Fruit fly (Drosophila melanogaster) whole organism, embryonic: Measurements from ENCODE around the gene SNRPG.

Source experiments
- Bgb ChIP-seq: fragments of 200-800 bp; sonication (Bioruptor generic); IDR thresholded peaks from 2 replicates; pipeline ENCODE4 v1.3.6; 2022; ENCODE audit warnings: missing biosample characterization, missing genetic modification characterization; ENCODE audit not compliant: partially characterized antibody
- BtbVII ChIP-seq: fragments of 200-800 bp; sonication (Bioruptor generic); optimal IDR thresholded peaks from 3 replicates; lab custom pipeline; 2017; ENCODE audit warnings: missing biosample characterization, mild to moderate bottlenecking, missing genetic modification characterization
- C15 ChIP-seq: fragments of 200-800 bp; sonication (Bioruptor generic); IDR thresholded peaks from 3 replicates; pipeline ENCODE4 v1.3.6; 2022; ENCODE audit warnings: missing biosample characterization, missing genetic modification characterization
- CG14710 ChIP-seq: fragments of 200-800 bp; sonication (Bioruptor generic); optimal IDR thresholded peaks from 3 replicates; lab custom pipeline; 2019; ENCODE audit warnings: missing biosample characterization, mild to moderate bottlenecking, missing genetic modification characterization, moderate library complexity
- CG17361 ChIP-seq: fragments of 200-800 bp; sonication (Bioruptor generic); IDR thresholded peaks from 3 replicates; pipeline ENCODE4 v1.3.6; 2022; ENCODE audit warnings: missing biosample characterization, missing genetic modification characterization
- CG18011 ChIP-seq: fragments of 200-800 bp; sonication (Bioruptor generic); optimal IDR thresholded peaks from 2 replicates; lab custom pipeline; 2017; ENCODE audit warnings: missing biosample characterization, missing genetic modification characterization, mild to moderate bottlenecking, moderate library complexity, missing genotype
- CG2116 ChIP-seq: fragments of 200-800 bp; sonication (Bioruptor generic); optimal IDR thresholded peaks from 3 replicates; lab custom pipeline; 2018; ENCODE audit warnings: missing biosample characterization, mild to moderate bottlenecking, missing genetic modification characterization
- CG2889 ChIP-seq: fragments of 200-800 bp; sonication (Bioruptor generic); IDR thresholded peaks from 3 replicates; pipeline ENCODE4 v1.3.6; 2022; ENCODE audit warnings: missing biosample characterization, missing genetic modification characterization
- CG30020 ChIP-seq: fragments of 200-800 bp; optimal IDR thresholded peaks from 2 replicates; lab custom pipeline; 2019; ENCODE audit warnings: missing biosample characterization, mild to moderate bottlenecking, missing genetic modification characterization, moderate library complexity
- CG31224 ChIP-seq: fragments of 200-800 bp; sonication (Bioruptor generic); IDR thresholded peaks from 2 replicates; pipeline ENCODE4 v1.3.6; 2022; ENCODE audit warnings: missing biosample characterization, missing genetic modification characterization
- CG3407 ChIP-seq: fragments of 200-800 bp; sonication (Bioruptor generic); optimal IDR thresholded peaks from 2 replicates; lab custom pipeline; 2018; ENCODE audit warnings: missing biosample characterization, mild to moderate bottlenecking, missing genetic modification characterization
- CG42726 ChIP-seq: fragments of 200-800 bp; sonication (Bioruptor generic); IDR thresholded peaks from 2 replicates; pipeline ENCODE4 v1.3.6; 2022; ENCODE audit warnings: missing biosample characterization, missing genetic modification characterization; ENCODE audit not compliant: partially characterized antibody
- CG6654 ChIP-seq: fragments of 200-800 bp; sonication (Bioruptor generic); optimal IDR thresholded peaks from 2 replicates; lab custom pipeline; 2017; ENCODE audit warnings: missing biosample characterization, mild to moderate bottlenecking, missing genetic modification characterization
- CG7987 ChIP-seq: fragments of 200-800 bp; sonication (Bioruptor generic); optimal IDR thresholded peaks from 2 replicates; lab custom pipeline; 2018; ENCODE audit warnings: missing biosample characterization, mild to moderate bottlenecking, missing genetic modification characterization, moderate library complexity
- CG8944 ChIP-seq: fragments of 200-800 bp; sonication (Bioruptor generic); optimal IDR thresholded peaks from 3 replicates; lab custom pipeline; 2016; ENCODE audit warnings: missing biosample characterization, missing genetic modification characterization
- CG9797 ChIP-seq: fragments of 200-800 bp; sonication (Bioruptor generic); optimal IDR thresholded peaks from 3 replicates; lab custom pipeline; 2018; ENCODE audit warnings: missing biosample characterization, mild to moderate bottlenecking, missing genetic modification characterization
- CG9932 ChIP-seq: fragments of 200-800 bp; sonication (Bioruptor generic); IDR thresholded peaks from 2 replicates; pipeline ENCODE4 v1.3.6; 2022; ENCODE audit warnings: missing biosample characterization, missing genetic modification characterization
- Dad ChIP-seq: fragments of 200-800 bp; sonication (Bioruptor generic); optimal IDR thresholded peaks from 3 replicates; lab custom pipeline; 2016; ENCODE audit warnings: missing biosample characterization, missing genetic modification characterization
- Dbx ChIP-seq: fragments of 200-800 bp; sonication (Bioruptor generic); IDR thresholded peaks from 3 replicates; pipeline ENCODE4 v1.3.6; 2022; ENCODE audit warnings: missing biosample characterization, missing genetic modification characterization
- Dll ChIP-seq: fragments of 200-800 bp; sonication (Bioruptor generic); IDR thresholded peaks from 4 replicates; pipeline ENCODE4 v1.3.6; 2022; ENCODE audit warnings: missing biosample characterization, missing genetic modification characterization; ENCODE audit not compliant: partially characterized antibody
- Doc3 ChIP-seq: fragments of 200-800 bp; sonication (Bioruptor generic); IDR thresholded peaks from 3 replicates; pipeline ENCODE4 v1.3.6; 2022; ENCODE audit warnings: missing biosample characterization, missing genetic modification characterization; ENCODE audit not compliant: partially characterized antibody
- Dp ChIP-seq: fragments of 200-800 bp; sonication (Bioruptor generic); optimal IDR thresholded peaks from 2 replicates; lab custom pipeline; 2018; ENCODE audit warnings: missing biosample characterization, mild to moderate bottlenecking, missing genetic modification characterization, moderate library complexity
- Ets65A ChIP-seq: fragments of 200-800 bp; sonication (Bioruptor generic); peaks from one replicate; lab custom pipeline; 2016; ENCODE audit warnings: missing biosample characterization, missing genetic modification characterization
- Ets97D ChIP-seq: fragments of 200-800 bp; sonication (Bioruptor generic); optimal IDR thresholded peaks from 3 replicates; lab custom pipeline; 2016; ENCODE audit warnings: missing biosample characterization, missing genetic modification characterization
- Fer2 ChIP-seq: fragments of 200-800 bp; sonication (Bioruptor generic); optimal IDR thresholded peaks from 2 replicates; lab custom pipeline; 2018; ENCODE audit warnings: missing biosample characterization, mild to moderate bottlenecking, missing genetic modification characterization, moderate library complexity
- Fer3 ChIP-seq: fragments of 200-800 bp; sonication (Bioruptor generic); optimal IDR thresholded peaks from 2 replicates; lab custom pipeline; 2018; ENCODE audit warnings: missing biosample characterization, mild to moderate bottlenecking, missing genetic modification characterization, moderate library complexity
- Gug ChIP-seq: fragments of 200-800 bp; sonication (Bioruptor generic); IDR thresholded peaks from 4 replicates; pipeline ENCODE4 v1.3.6; 2022; ENCODE audit warnings: missing biosample characterization, missing genetic modification characterization
- Lhr ChIP-seq: fragments of 200-800 bp; sonication (Bioruptor generic); optimal IDR thresholded peaks from 3 replicates; lab custom pipeline; 2017; ENCODE audit warnings: mild to moderate bottlenecking, missing biosample characterization, missing genetic modification reagents, missing genetic modification characterization
- Med ChIP-seq: fragments of 200-800 bp; sonication (Bioruptor generic); peaks from one replicate; lab custom pipeline; 2016; ENCODE audit warnings: missing biosample characterization, missing genetic modification characterization, mild to moderate bottlenecking, inconsistent platforms, moderate library complexity
- Mes4 ChIP-seq: fragments of 200-800 bp; sonication (Bioruptor generic); optimal IDR thresholded peaks from 2 replicates; lab custom pipeline; 2016; ENCODE audit warnings: missing biosample characterization, missing genetic modification characterization
- Sin3A ChIP-seq: fragments of >200 bp; optimal IDR thresholded peaks from 2 replicates; lab custom pipeline; 2018
- cg ChIP-seq: fragments of 200-800 bp; sonication (Bioruptor generic); optimal IDR thresholded peaks from 3 replicates; lab custom pipeline; 2019; ENCODE audit warnings: missing biosample characterization, mild to moderate bottlenecking, missing genetic modification characterization, moderate library complexity
- chinmo ChIP-seq: fragments of 200-800 bp; sonication (Bioruptor generic); IDR thresholded peaks from 4 replicates; pipeline ENCODE4 v1.3.6; 2022; ENCODE audit warnings: missing biosample characterization, missing genetic modification characterization; ENCODE audit not compliant: partially characterized antibody
- dysf ChIP-seq: fragments of 200-800 bp; sonication (Bioruptor generic); IDR thresholded peaks from 3 replicates; pipeline ENCODE4 v1.3.6; 2022; ENCODE audit warnings: missing biosample characterization, missing genetic modification characterization
- fd96Cb ChIP-seq: fragments of 200-800 bp; sonication (Bioruptor generic); optimal IDR thresholded peaks from 2 replicates; lab custom pipeline; 2018; ENCODE audit warnings: missing biosample characterization, mild to moderate bottlenecking, missing genetic modification characterization, moderate library complexity
- gcm ChIP-seq: fragments of 200-800 bp; sonication (Bioruptor generic); optimal IDR thresholded peaks from 2 replicates; lab custom pipeline; 2019; ENCODE audit warnings: missing biosample characterization, mild to moderate bottlenecking, missing genetic modification characterization, moderate library complexity
- gfzf ChIP-seq: fragments of 200-800 bp; sonication (Bioruptor generic); optimal IDR thresholded peaks from 2 replicates; lab custom pipeline; 2016; ENCODE audit warnings: missing biosample characterization, mild to moderate bottlenecking, missing genetic modification characterization, moderate library complexity
- h ChIP-seq: fragments of >200 bp; optimal IDR thresholded peaks from 2 replicates; lab custom pipeline; 2017
- hbn ChIP-seq: fragments of 200-800 bp; sonication (Bioruptor generic); IDR thresholded peaks from 2 replicates; pipeline ENCODE4 v1.3.6; 2022; ENCODE audit warnings: missing biosample characterization, missing genetic modification characterization; ENCODE audit not compliant: partially characterized antibody
- kah ChIP-seq: fragments of 200-800 bp; sonication (Bioruptor generic); optimal IDR thresholded peaks from 2 replicates; lab custom pipeline; 2018; ENCODE audit warnings: missing biosample characterization, mild to moderate bottlenecking, missing genetic modification characterization
- lab ChIP-seq: fragments of 200-800 bp; sonication (Bioruptor generic); optimal IDR thresholded peaks from 3 replicates; lab custom pipeline; 2017; ENCODE audit warnings: missing biosample characterization, missing genetic modification characterization, mild to moderate bottlenecking, moderate library complexity, missing genetic modification reagents
- mld ChIP-seq: fragments of 200-800 bp; sonication (Bioruptor generic); IDR thresholded peaks from 3 replicates; pipeline ENCODE4 v1.3.6; 2022; ENCODE audit warnings: missing biosample characterization, missing genetic modification characterization; ENCODE audit not compliant: partially characterized antibody
- nau ChIP-seq: fragments of 200-800 bp; sonication (Bioruptor generic); optimal IDR thresholded peaks from 3 replicates; lab custom pipeline; 2017; ENCODE audit warnings: missing biosample characterization, mild to moderate bottlenecking, missing genetic modification characterization, missing genetic modification reagents
- pzg ChIP-seq: fragments of 200-800 bp; sonication (Bioruptor generic); optimal IDR thresholded peaks from 3 replicates; lab custom pipeline; 2018; ENCODE audit warnings: missing biosample characterization, mild to moderate bottlenecking, missing genetic modification characterization, moderate library complexity
- slbo ChIP-seq: fragments of 200-800 bp; sonication (Bioruptor generic); IDR thresholded peaks from 2 replicates; pipeline ENCODE4 v1.3.6; 2022; ENCODE audit warnings: missing biosample characterization, missing genetic modification characterization
- sna ChIP-seq: fragments of 200-800 bp; sonication (Bioruptor generic); IDR thresholded peaks from 2 replicates; pipeline ENCODE4 v1.3.6; 2022; ENCODE audit warnings: missing biosample characterization, missing genetic modification characterization; ENCODE audit not compliant: partially characterized antibody
- sr ChIP-seq: fragments of 200-800 bp; sonication (Bioruptor generic); IDR thresholded peaks from 3 replicates; pipeline ENCODE4 v1.3.6; 2022; ENCODE audit warnings: missing biosample characterization, missing genetic modification characterization
- tll ChIP-seq, 2 experiments: fragments of 200-800 bp in 1 of 2; fragments of >200 bp in 1 of 2; sonication (Bioruptor generic) in 1 of 2; optimal IDR thresholded peaks; 2 replicates each; lab custom pipeline; 2017 to 2019; ENCODE audit warnings: missing biosample characterization in 2 of 2, missing genetic modification characterization in 2 of 2, mild to moderate bottlenecking in 1 of 2, moderate library complexity in 1 of 2
- tna ChIP-seq: fragments of 200-800 bp; sonication (Bioruptor generic); IDR thresholded peaks from 2 replicates; pipeline ENCODE4 v1.3.6; 2022; ENCODE audit warnings: missing biosample characterization, missing genetic modification characterization; ENCODE audit not compliant: partially characterized antibody

The SNRPG gene

DNA sequence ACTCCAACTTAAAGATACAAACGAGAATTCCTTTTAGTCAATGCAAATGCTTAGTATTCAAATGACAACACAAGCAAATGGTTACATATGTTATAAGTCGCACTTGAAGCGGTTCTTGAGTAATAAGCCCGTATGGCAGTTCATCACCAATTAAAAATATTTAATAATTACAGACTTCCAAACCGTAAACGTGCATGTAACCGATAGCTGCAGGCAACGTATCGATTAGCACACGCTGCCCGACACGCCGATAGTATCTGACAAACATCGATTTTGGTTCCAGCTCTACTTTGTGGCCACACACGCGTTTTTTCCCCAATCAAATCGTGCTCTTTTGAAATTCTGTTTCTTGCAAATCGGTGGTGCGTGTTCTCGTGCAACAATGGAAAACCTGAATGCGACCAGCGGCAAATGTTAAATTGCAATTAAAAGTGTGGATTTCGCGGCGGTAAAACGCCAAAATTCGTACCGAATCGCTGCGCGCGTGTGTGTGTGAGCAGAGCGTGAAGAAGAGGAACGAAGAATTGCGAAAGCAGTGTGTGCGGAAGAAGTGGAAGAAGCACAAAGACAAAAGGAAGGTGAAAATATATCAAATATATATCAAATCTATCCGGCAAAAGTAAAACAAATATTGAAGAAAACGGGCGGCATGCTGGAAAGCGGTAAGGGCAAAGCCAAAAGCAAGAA, 41.1 kb downstream of the SNRPG start, which contains the start of the genes CG9784 and Nup153:
Gene CG9784 (minus strand): TSS at position 238 of the 687 bp plus-strand sequence.
Gene Nup153 (plus strand): TSS at position 264 of the 687 bp plus-strand sequence.
- no peak for TF ChIP-seq tll (GFP tag; optimal IDR thresholded peaks at IDR 0.05; lab: Kevin White, UChicago)
- peak; percentile 41 for TF ChIP-seq Ets65A (GFP tag; lab: Kevin White, UChicago)
- TF ChIP-seq CG3407 (GFP tag; lab: Kevin White, UChicago), result no peak
- peak; percentile 55 for TF ChIP-seq Sin3A (lab: Kevin White, UChicago)
- no peak for TF ChIP-seq kah (GFP tag; lab: Kevin White, UChicago)
- TF ChIP-seq Med (GFP tag; lab: Kevin White, UChicago), result peak; percentile 29
- peak; percentile 37; the same call in 1 of the 4 replicates for TF ChIP-seq Gug (GFP tag; lab: Robert Waterston, UW)
- TF ChIP-seq pzg (GFP tag; lab: Kevin White, UChicago), result peak; percentile 59
- peak; percentile 10 for TF ChIP-seq gfzf (GFP tag; lab: Kevin White, UChicago)
- no peak for TF ChIP-seq fd96Cb
- TF ChIP-seq CG7987, result no peak
- peak; percentile 87 for TF ChIP-seq hbn
- TF ChIP-seq Doc3 (GFP tag; lab: Robert Waterston, UW), result peak; percentile 89
- TF ChIP-seq CG18011 (GFP tag; lab: Kevin White, UChicago), result no peak
- no peak for TF ChIP-seq C15 (GFP tag; lab: Robert Waterston, UW)
- no peak for TF ChIP-seq gcm (GFP tag; lab: Kevin White, UChicago)
- TF ChIP-seq dysf (GFP tag; lab: Robert Waterston, UW), result no peak
- TF ChIP-seq Bgb, result peak; percentile 97
- peak; percentile 22 for TF ChIP-seq CG9797 (GFP tag; lab: Kevin White, UChicago)
- no peak for TF ChIP-seq Lhr (GFP tag; lab: Kevin White, UChicago)
- TF ChIP-seq sr (GFP tag; lab: Robert Waterston, UW), result no peak
- no peak for TF ChIP-seq Dad (GFP tag; lab: Kevin White, UChicago)
- TF ChIP-seq CG30020, result no peak
- TF ChIP-seq Dp (GFP tag; lab: Kevin White, UChicago), result no peak
- TF ChIP-seq CG9932 (GFP tag; lab: Robert Waterston, UW), result peak; percentile 75
- TF ChIP-seq Mes4 (GFP tag; lab: Kevin White, UChicago), result no peak
- no peak for TF ChIP-seq Fer3 (tag; lab: Kevin White, UChicago)
- TF ChIP-seq h (lab: Kevin White, UChicago), result no peak
- TF ChIP-seq CG2116, result peak; percentile 32
- no peak for TF ChIP-seq BtbVII (GFP tag; lab: Kevin White, UChicago)
- TF ChIP-seq CG31224 (GFP tag; lab: Robert Waterston, UW), result no peak
- peak; percentile 89 for TF ChIP-seq CG42726 (GFP tag; lab: Robert Waterston, UW)
- TF ChIP-seq slbo (GFP tag; lab: Robert Waterston, UW), result peak; percentile 44; the same call in 1 of the 2 replicates
- TF ChIP-seq Dll, result peak; percentile 92
- no peak for TF ChIP-seq Fer2 (tag; lab: Kevin White, UChicago)
- TF ChIP-seq tna (GFP tag; lab: Robert Waterston, UW), result peak; percentile 95
- no peak for TF ChIP-seq CG2889 (GFP tag; lab: Robert Waterston, UW)
- peak; percentile 33 for TF ChIP-seq cg (GFP tag; lab: Kevin White, UChicago)
- no peak for TF ChIP-seq nau (GFP tag; lab: Kevin White, UChicago)
- TF ChIP-seq lab (GFP tag; lab: Kevin White, UChicago), result no peak
- TF ChIP-seq CG6654 (GFP tag; lab: Kevin White, UChicago), result no peak
- TF ChIP-seq sna (GFP tag; lab: Robert Waterston, UW), result peak; percentile 87
- no peak for TF ChIP-seq CG8944
- peak; percentile 97 for TF ChIP-seq chinmo (GFP tag; lab: Robert Waterston, UW)
- peak; percentile 37; the same call in 1 of the 3 replicates for TF ChIP-seq Dbx (GFP tag; lab: Robert Waterston, UW)
- peak; percentile 93 for TF ChIP-seq mld (GFP tag; lab: Robert Waterston, UW)
- no peak for TF ChIP-seq CG17361 (GFP tag; lab: Robert Waterston, UW)
- TF ChIP-seq Ets97D (GFP tag; lab: Kevin White, UChicago), result peak; percentile 7
- TF ChIP-seq CG14710, result no peak
